Worm (Caenorhabditis elegans) whole organism, midembryonic: Measurements from ENCODE around the gene srz-94.

Experiments
- T22C8.4 ChIP-seq: fragments of 200-800 bp; sonication (Bioruptor generic); IDR thresholded peaks from 2 replicates; pipeline ENCODE4 v1.3.6; 2022; ENCODE audit warnings: missing genetic modification characterization, missing compliant biosample characterization
- cog-1 ChIP-seq: sonication (generic microtip); optimal IDR thresholded peaks from 2 replicates; lab custom pipeline; 2016; ENCODE audit warnings: missing genetic modification characterization, missing compliant biosample characterization
- flt-1 ChIP-seq: fragments of 200-800 bp; sonication (Bioruptor generic); IDR thresholded peaks from 2 replicates; pipeline ENCODE4 v1.3.6; 2022; ENCODE audit warnings: missing genetic modification characterization, missing compliant biosample characterization
- klf-2 ChIP-seq: fragments of 200-800 bp; sonication (Bioruptor generic); conservative IDR thresholded peaks from 2 replicates; pipeline ENCODE4 v1.3.6; 2022; ENCODE audit warnings: missing genetic modification reagents, missing genetic modification characterization, missing compliant biosample characterization
- med-1 ChIP-seq: sonication (generic microtip); optimal IDR thresholded peaks from 2 replicates; lab custom pipeline; 2017; ENCODE audit warnings: missing genetic modification characterization, mild to moderate bottlenecking, missing compliant biosample characterization, antibody characterized with exemption, missing genetic modification reagents; ENCODE audit not compliant: insufficient read depth
- ref-1 ChIP-seq: fragments of 200-800 bp; sonication (Bioruptor generic); conservative IDR thresholded peaks from 2 replicates; pipeline ENCODE4 v1.3.6; 2022; ENCODE audit warnings: missing genetic modification reagents, missing genetic modification characterization, missing compliant biosample characterization
- tab-1 ChIP-seq: fragments of 200-800 bp; sonication (Bioruptor generic); IDR thresholded peaks from 2 replicates; pipeline ENCODE4 v1.3.6; 2022; ENCODE audit warnings: missing genetic modification characterization, missing compliant biosample characterization
- ztf-23 ChIP-seq: fragments of 200-800 bp; sonication (Bioruptor generic); IDR thresholded peaks from 2 replicates; pipeline ENCODE4 v1.3.6; 2022; ENCODE audit warnings: missing genetic modification reagents, missing genetic modification characterization, missing compliant biosample characterization
- ztf-29 ChIP-seq: fragments of 200-800 bp; sonication (Bioruptor generic); IDR thresholded peaks from 2 replicates; pipeline ENCODE4 v1.3.6; 2022; ENCODE audit warnings: missing genetic modification reagents, missing genetic modification characterization, missing compliant biosample characterization

Gene srz-94

ce11 chrV:17061585-17061984 lies 25.8 kb upstream of the srz-94 start, which contains the start of gene F28B1.9:
Gene F28B1.9 (plus strand): TSS chrV:17061885.
- TF ChIP-seq cog-1 = no peak
- TF ChIP-seq flt-1 (GFP tag; lab: Robert Waterston, UW) = no peak
- TF ChIP-seq klf-2 = no peak
- TF ChIP-seq ztf-23 (GFP tag; lab: Robert Waterston, UW) = no peak
- TF ChIP-seq ztf-29 (GFP tag; lab: Robert Waterston, UW) = no peak
- no peak for TF ChIP-seq ref-1
- TF ChIP-seq tab-1 (GFP tag; lab: Robert Waterston, UW) = no peak
- no peak for TF ChIP-seq med-1

- TF ChIP-seq cog-1 = no peak
- no peak for TF ChIP-seq med-1
- TF ChIP-seq ztf-23 (GFP tag; lab: Robert Waterston, UW) = no peak
- no peak for TF ChIP-seq tab-1 (GFP tag; lab: Robert Waterston, UW)
- TF ChIP-seq klf-2 = no peak
- TF ChIP-seq ztf-29 (GFP tag; lab: Robert Waterston, UW) = no peak
- TF ChIP-seq T22C8.4 (GFP tag; lab: Robert Waterston, UW) = no peak
- TF ChIP-seq ref-1 = no peak
- no peak for TF ChIP-seq flt-1 (GFP tag; lab: Robert Waterston, UW)
These were observed 24.2 kb upstream of the srz-94 start, which contains the start of gene sri-66 for ce11 chrV:17059987-17060386. Gene sri-66 (plus strand): TSS chrV:17060287.

- TF ChIP-seq klf-2 (no peak), ref-1 (no peak)
These were observed 8.8 kb upstream of the srz-94 start, which contains the start of gene F28B1.2 for ce11 chrV:17044500-17044899. Gene F28B1.2 (plus strand): TSS chrV:17044800.

- no peak for TF ChIP-seq tab-1 (GFP tag; lab: Robert Waterston, UW)
These were observed 6.5 kb upstream of the srz-94 start, which contains the start of gene hpo-33 for ce11 chrV:17042263-17042662. Gene hpo-33 (plus strand): TSS chrV:17042563.

- TF ChIP-seq cog-1 = no peak
- TF ChIP-seq ref-1 = no peak
- TF ChIP-seq tab-1 (GFP tag; lab: Robert Waterston, UW) = no peak
- no peak for TF ChIP-seq klf-2
- TF ChIP-seq ztf-29 (GFP tag; lab: Robert Waterston, UW) = no peak
- TF ChIP-seq med-1 = no peak
- TF ChIP-seq T22C8.4 (GFP tag; lab: Robert Waterston, UW) = no peak
- no peak for TF ChIP-seq flt-1 (GFP tag; lab: Robert Waterston, UW)
- TF ChIP-seq ztf-23 (GFP tag; lab: Robert Waterston, UW) = no peak
These were observed 5.3 kb downstream of the srz-94 start for ce11 chrV:17030430-17030829.

- TF ChIP-seq ref-1 (no peak), med-1 (no peak), ztf-23 (GFP tag; lab: Robert Waterston, UW) (no peak), flt-1 (GFP tag; lab: Robert Waterston, UW) (no peak), tab-1 (GFP tag; lab: Robert Waterston, UW) (no peak), ztf-29 (GFP tag; lab: Robert Waterston, UW) (no peak), T22C8.4 (GFP tag; lab: Robert Waterston, UW) (no peak), cog-1 (no peak), klf-2 (no peak)
These were observed 9.5 kb downstream of the srz-94 start, which contains the start of gene F49H6.15 for ce11 chrV:17026289-17026688. Gene F49H6.15 (minus strand): TSS chrV:17026389.

- TF ChIP-seq flt-1 (GFP tag; lab: Robert Waterston, UW) (no peak), T22C8.4 (GFP tag; lab: Robert Waterston, UW) (no peak), ztf-23 (GFP tag; lab: Robert Waterston, UW) (no peak)
These were observed 13.0 kb downstream of the srz-94 start, which contains the start of the genes F49H6.8 and F49H6.5 for ce11 chrV:17022613-17023322. Gene F49H6.8 (minus strand): TSS chrV:17022663. Gene F49H6.5 (plus strand): TSS chrV:17023241.

ce11 chrV:17022100-17022499 lies 13.7 kb downstream of the srz-94 start:
- 0 out of 2 replicates have a peak, but pooled peaks have one; percentile 25 for TF ChIP-seq tab-1 (GFP tag; lab: Robert Waterston, UW)

- TF ChIP-seq klf-2 (no peak), T22C8.4 (GFP tag; lab: Robert Waterston, UW) (no peak), cog-1 (no peak), flt-1 (GFP tag; lab: Robert Waterston, UW) (no peak), ztf-29 (GFP tag; lab: Robert Waterston, UW) (no peak), med-1 (no peak), ref-1 (no peak)
These were observed 14.4 kb downstream of the srz-94 start, which contains the start of gene F49H6.12 for ce11 chrV:17021361-17021760. Gene F49H6.12 (minus strand): TSS chrV:17021461.

- TF ChIP-seq ref-1 (no peak), ztf-29 (GFP tag; lab: Robert Waterston, UW) (no peak), flt-1 (GFP tag; lab: Robert Waterston, UW) (no peak), cog-1 (no peak), med-1 (no peak), ztf-23 (GFP tag; lab: Robert Waterston, UW) (no peak), tab-1 (GFP tag; lab: Robert Waterston, UW) (no peak), T22C8.4 (GFP tag; lab: Robert Waterston, UW) (no peak), klf-2 (no peak)
These were observed 16.1 kb downstream of the srz-94 start, which contains the start of gene F49H6.17 for ce11 chrV:17019690-17020089. Gene F49H6.17 (plus strand): TSS chrV:17019990.

ce11 chrV:17016787-17017186 lies 19.0 kb downstream of the srz-94 start, which contains the start of gene srh-97:
Gene srh-97 (plus strand): TSS chrV:17017087.
- TF ChIP-seq tab-1 (GFP tag; lab: Robert Waterston, UW) (no peak), flt-1 (GFP tag; lab: Robert Waterston, UW) (no peak), cog-1 (no peak), ref-1 (no peak), ztf-23 (GFP tag; lab: Robert Waterston, UW) (no peak), med-1 (no peak), klf-2 (no peak), T22C8.4 (GFP tag; lab: Robert Waterston, UW) (no peak), ztf-29 (GFP tag; lab: Robert Waterston, UW) (no peak)
